Fruit fly (Drosophila melanogaster) whole organism, embryonic: ENCODE data around the gene CG5225.

Experiments
- Bdp1 ChIP-seq: fragments of 200-800 bp; sonication (Bioruptor generic); optimal IDR thresholded peaks from 3 replicates; lab custom pipeline; 2016; ENCODE audit warnings: missing biosample characterization, missing genetic modification characterization
- CG10274 ChIP-seq: fragments of 200-800 bp; sonication (Bioruptor generic); optimal IDR thresholded peaks from 3 replicates; lab custom pipeline; 2017; ENCODE audit warnings: missing biosample characterization, mild to moderate bottlenecking, missing genetic modification characterization
- CG12391 ChIP-seq: fragments of 200-800 bp; sonication (Bioruptor generic); optimal IDR thresholded peaks from 3 replicates; lab custom pipeline; 2018; ENCODE audit warnings: missing biosample characterization, mild to moderate bottlenecking, missing genetic modification characterization, moderate library complexity
- CG12942 ChIP-seq: fragments of 200-800 bp; sonication (Bioruptor generic); optimal IDR thresholded peaks from 3 replicates; lab custom pipeline; 2016; ENCODE audit warnings: missing biosample characterization, missing genetic modification characterization
- CG14014 ChIP-seq: fragments of 200-800 bp; sonication (Bioruptor generic); IDR thresholded peaks from 2 replicates; pipeline ENCODE4 v1.3.6; 2022; ENCODE audit warnings: missing biosample characterization, missing genetic modification characterization
- CG15073 ChIP-seq: fragments of 200-800 bp; sonication (Bioruptor generic); optimal IDR thresholded peaks from 2 replicates; lab custom pipeline; 2016; ENCODE audit warnings: missing biosample characterization, missing genetic modification characterization
- CG15479 ChIP-seq: fragments of 200-800 bp; sonication (Bioruptor generic); optimal IDR thresholded peaks from 3 replicates; lab custom pipeline; 2019; ENCODE audit warnings: missing biosample characterization, mild to moderate bottlenecking, missing genetic modification characterization, moderate library complexity
- CG1647 ChIP-seq: fragments of 200-800 bp; sonication (Bioruptor generic); optimal IDR thresholded peaks from 3 replicates; lab custom pipeline; 2016; ENCODE audit warnings: missing biosample characterization, missing genetic modification characterization
- CG17328 ChIP-seq: fragments of 200-800 bp; sonication (Bioruptor generic); IDR thresholded peaks from 2 replicates; pipeline ENCODE4 v1.3.6; 2022; ENCODE audit warnings: missing biosample characterization, missing genetic modification characterization
- CG17359 ChIP-seq: fragments of 200-800 bp; sonication (Bioruptor generic); optimal IDR thresholded peaks from 3 replicates; lab custom pipeline; 2018; ENCODE audit warnings: missing biosample characterization, mild to moderate bottlenecking, missing genetic modification characterization, moderate library complexity
- CG2120 ChIP-seq: fragments of 200-800 bp; sonication (Bioruptor generic); optimal IDR thresholded peaks from 3 replicates; lab custom pipeline; 2016; ENCODE audit warnings: missing biosample characterization, missing genetic modification characterization
- CG31441 ChIP-seq: fragments of 200-800 bp; sonication (Bioruptor generic); IDR thresholded peaks from 2 replicates; pipeline ENCODE4 v1.3.6; 2022; ENCODE audit warnings: missing biosample characterization, missing genetic modification characterization
- CG3726 ChIP-seq: fragments of 200-800 bp; sonication (Bioruptor generic); IDR thresholded peaks from 3 replicates; pipeline ENCODE4, ENCODE4 v1.3.6; 2022; ENCODE audit warnings: missing biosample characterization, missing genetic modification characterization
- CG4328 ChIP-seq: fragments of 200-800 bp; sonication (Bioruptor generic); optimal IDR thresholded peaks from 3 replicates; lab custom pipeline; 2017; ENCODE audit warnings: missing biosample characterization, missing genetic modification reagents, missing genetic modification characterization
- CG4707 ChIP-seq: fragments of 200-800 bp; sonication (Bioruptor generic); optimal IDR thresholded peaks from 2 replicates; lab custom pipeline; 2018; ENCODE audit warnings: missing biosample characterization, mild to moderate bottlenecking, missing genetic modification characterization, moderate library complexity
- CG6175 ChIP-seq: fragments of 200-800 bp; sonication (Bioruptor generic); IDR thresholded peaks from 3 replicates; pipeline ENCODE4 v1.3.6; 2022; ENCODE audit warnings: missing biosample characterization, missing genetic modification characterization
- CG6791 ChIP-seq: fragments of 200-800 bp; sonication (Bioruptor generic); IDR thresholded peaks from 3 replicates; pipeline ENCODE4 v1.3.6; 2022; ENCODE audit warnings: missing biosample characterization, missing genetic modification characterization; ENCODE audit not compliant: partially characterized antibody
- CG7372 ChIP-seq: fragments of 200-800 bp; sonication (Bioruptor generic); IDR thresholded peaks from 2 replicates; pipeline ENCODE4 v1.3.6; 2022; ENCODE audit warnings: missing biosample characterization, missing genetic modification characterization
- CG8089 ChIP-seq: fragments of 200-800 bp; sonication (Bioruptor generic); optimal IDR thresholded peaks from 3 replicates; lab custom pipeline; 2016; ENCODE audit warnings: missing biosample characterization, missing genetic modification characterization
- CG8281 ChIP-seq: fragments of 200-800 bp; sonication (Bioruptor generic); optimal IDR thresholded peaks from 2 replicates; lab custom pipeline; 2018; ENCODE audit warnings: missing biosample characterization, mild to moderate bottlenecking, missing genetic modification characterization, moderate library complexity
- CG9609 ChIP-seq: fragments of 200-800 bp; sonication (Bioruptor generic); optimal IDR thresholded peaks from 3 replicates; lab custom pipeline; 2016; ENCODE audit warnings: missing biosample characterization, missing genetic modification characterization
- CG9727 ChIP-seq: fragments of 200-800 bp; sonication (Bioruptor generic); optimal IDR thresholded peaks from 3 replicates; lab custom pipeline; 2017; ENCODE audit warnings: missing biosample characterization, mild to moderate bottlenecking, missing genetic modification characterization
- D ChIP-seq, 2 experiments: fragments of 200-800 bp in 1 of 2; fragments of >200 bp in 1 of 2; sonication (Bioruptor generic) in 1 of 2; optimal IDR thresholded peaks; 2 replicates in 1 of 2; 3 replicates in 1 of 2; lab custom pipeline; 2017; ENCODE audit warnings: mild to moderate bottlenecking in 1 of 2, missing biosample characterization in 1 of 2, missing genetic modification characterization in 1 of 2, missing genetic modification reagents in 1 of 2
- Dip3 ChIP-seq: fragments of 200-800 bp; sonication (Bioruptor generic); optimal IDR thresholded peaks from 3 replicates; lab custom pipeline; 2016; ENCODE audit warnings: missing biosample characterization, missing genetic modification characterization
- Ets97D ChIP-seq: fragments of 200-800 bp; sonication (Bioruptor generic); optimal IDR thresholded peaks from 3 replicates; lab custom pipeline; 2016; ENCODE audit warnings: missing biosample characterization, missing genetic modification characterization
- Gsc ChIP-seq: fragments of 200-800 bp; sonication (Bioruptor generic); IDR thresholded peaks from 2 replicates; pipeline ENCODE4 v1.3.6; 2022; ENCODE audit warnings: missing biosample characterization, missing genetic modification characterization
- HmgZ ChIP-seq: fragments of 200-800 bp; sonication (Bioruptor generic); optimal IDR thresholded peaks from 2 replicates; lab custom pipeline; 2018; ENCODE audit warnings: missing biosample characterization, mild to moderate bottlenecking, missing genetic modification characterization
- Hr39 ChIP-seq: fragments of >200 bp; optimal IDR thresholded peaks from 2 replicates; lab custom pipeline; 2017
- Lpt ChIP-seq: fragments of >200 bp; optimal IDR thresholded peaks from 2 replicates; lab custom pipeline; 2018; ENCODE audit warnings: missing biosample characterization, missing genetic modification characterization
- Oaz ChIP-seq: fragments of 200-800 bp; sonication (Bioruptor generic); IDR thresholded peaks from 2 replicates; pipeline ENCODE4 v1.3.6; 2022; ENCODE audit warnings: missing biosample characterization, missing genetic modification characterization
- Opbp ChIP-seq: fragments of 200-800 bp; sonication (Bioruptor generic); IDR thresholded peaks from 3 replicates; pipeline ENCODE4 v1.3.6; 2022; ENCODE audit warnings: missing biosample characterization, missing genetic modification characterization; ENCODE audit not compliant: partially characterized antibody
- Rfx ChIP-seq: fragments of 200-800 bp; sonication (Bioruptor generic); IDR thresholded peaks from 2 replicates; pipeline ENCODE4 v1.3.6; 2022; ENCODE audit warnings: missing biosample characterization, missing genetic modification characterization
- ase ChIP-seq: fragments of 200-800 bp; sonication (Bioruptor generic); IDR thresholded peaks from 3 replicates; pipeline ENCODE4 v1.3.6; 2022; ENCODE audit warnings: missing biosample characterization, missing genetic modification characterization
- chif ChIP-seq, 2 experiments: fragments of 200-800 bp; sonication (Bioruptor generic); optimal IDR thresholded peaks; 3 replicates each; lab custom pipeline; 2016; ENCODE audit warnings: missing biosample characterization in 2 of 2, missing genetic modification characterization in 2 of 2
- dan ChIP-seq: fragments of 200-800 bp; sonication (Bioruptor generic); IDR thresholded peaks from 2 replicates; pipeline ENCODE4 v1.3.6; 2022; ENCODE audit warnings: missing biosample characterization, missing genetic modification characterization
- danr ChIP-seq: fragments of 200-800 bp; sonication (Bioruptor generic); IDR thresholded peaks from 2 replicates; pipeline ENCODE4 v1.3.6; 2022; ENCODE audit warnings: missing biosample characterization, missing genetic modification characterization
- dimm ChIP-seq: fragments of 200-800 bp; sonication (Bioruptor generic); IDR thresholded peaks from 2 replicates; pipeline ENCODE4 v1.3.6; 2022; ENCODE audit warnings: missing biosample characterization, missing genetic modification characterization
- dmrt99B ChIP-seq: fragments of 200-800 bp; sonication (Bioruptor generic); optimal IDR thresholded peaks from 2 replicates; lab custom pipeline; 2018; ENCODE audit warnings: missing biosample characterization, mild to moderate bottlenecking, missing genetic modification characterization, moderate library complexity
- ewg ChIP-seq: fragments of 200-800 bp; sonication (Bioruptor generic); optimal IDR thresholded peaks from 3 replicates; lab custom pipeline; 2017; ENCODE audit warnings: mild to moderate bottlenecking, missing biosample characterization, missing genetic modification reagents, missing genetic modification characterization
- gcm ChIP-seq: fragments of 200-800 bp; sonication (Bioruptor generic); optimal IDR thresholded peaks from 2 replicates; lab custom pipeline; 2019; ENCODE audit warnings: missing biosample characterization, mild to moderate bottlenecking, missing genetic modification characterization, moderate library complexity
- h ChIP-seq: fragments of >200 bp; optimal IDR thresholded peaks from 2 replicates; lab custom pipeline; 2017
- inv ChIP-seq: fragments of 200-800 bp; sonication (Bioruptor generic); IDR thresholded peaks from 2 replicates; pipeline ENCODE4 v1.3.6; 2022; ENCODE audit warnings: missing biosample characterization, missing genetic modification characterization; ENCODE audit not compliant: partially characterized antibody
- mld ChIP-seq: fragments of 200-800 bp; sonication (Bioruptor generic); IDR thresholded peaks from 3 replicates; pipeline ENCODE4 v1.3.6; 2022; ENCODE audit warnings: missing biosample characterization, missing genetic modification characterization; ENCODE audit not compliant: partially characterized antibody
- run ChIP-seq: fragments of 200-800 bp; sonication (Bioruptor generic); optimal IDR thresholded peaks from 3 replicates; lab custom pipeline; 2018; ENCODE audit warnings: missing biosample characterization, mild to moderate bottlenecking, missing genetic modification characterization
- sisA ChIP-seq: fragments of 200-800 bp; sonication (Bioruptor generic); IDR thresholded peaks from 2 replicates; pipeline ENCODE4 v1.3.6; 2022; ENCODE audit warnings: missing biosample characterization, missing genetic modification characterization
- slbo ChIP-seq: fragments of 200-800 bp; sonication (Bioruptor generic); IDR thresholded peaks from 2 replicates; pipeline ENCODE4 v1.3.6; 2022; ENCODE audit warnings: missing biosample characterization, missing genetic modification characterization
- vnd ChIP-seq: fragments of 200-800 bp; sonication (Bioruptor generic); IDR thresholded peaks from 3 replicates; pipeline ENCODE4 v1.3.6; 2022; ENCODE audit warnings: missing biosample characterization, missing genetic modification characterization; ENCODE audit not compliant: partially characterized antibody
- wdn ChIP-seq: fragments of 200-800 bp; sonication (Bioruptor generic); IDR thresholded peaks from 2 replicates; pipeline ENCODE4 v1.3.6; 2022; ENCODE audit warnings: missing biosample characterization, missing genetic modification characterization
- zf30C ChIP-seq: fragments of 200-800 bp; sonication (Bioruptor generic); optimal IDR thresholded peaks from 3 replicates; lab custom pipeline; 2018; ENCODE audit warnings: missing biosample characterization, mild to moderate bottlenecking, missing genetic modification characterization
- zfh1 ChIP-seq: fragments of 200-800 bp; sonication (Bioruptor generic); IDR thresholded peaks from 3 replicates; pipeline ENCODE4 v1.3.6; 2022; ENCODE audit warnings: missing biosample characterization, missing genetic modification characterization

The CG5225 gene

dm6 chr3R:17065018-17065784 is 36.7 kb downstream of the CG5225 start (continued):
- TF ChIP-seq CG9727 (GFP tag; lab: Kevin White, UChicago) = peak; percentile 93
- TF ChIP-seq chif (GFP tag; optimal IDR thresholded peaks at IDR 0.05; lab: Kevin White, UChicago) = peak; percentile 92
- peak; percentile 79 for TF ChIP-seq CG17328
- peak; percentile 91 for TF ChIP-seq Rfx (GFP tag; lab: Robert Waterston, UW)
- no peak for TF ChIP-seq Gsc
- TF ChIP-seq CG1647 = peak; percentile 90
- TF ChIP-seq CG10274 (GFP tag; lab: Kevin White, UChicago) = peak; percentile 64
- peak; percentile 82 for TF ChIP-seq CG3726 (GFP tag; lab: Robert Waterston, UW)
- TF ChIP-seq mld = no peak
- TF ChIP-seq CG17359 (tag; lab: Kevin White, UChicago) = peak; percentile 96
- TF ChIP-seq sisA = peak; percentile 88
- TF ChIP-seq dimm (GFP tag; lab: Robert Waterston, UW) = peak; percentile 41; the same call in 1 of the 2 replicates
- peak; percentile 79 for TF ChIP-seq Bdp1 (GFP tag; lab: Kevin White, UChicago)
- TF ChIP-seq Hr39 (lab: Kevin White, UChicago) = no peak
- peak; percentile 72 for TF ChIP-seq CG14014
- TF ChIP-seq CG31441 = peak; percentile 95
- TF ChIP-seq CG2120 (GFP tag; lab: Kevin White, UChicago) = peak; percentile 98
- TF ChIP-seq ewg = peak; percentile 85
- peak; percentile 84 for TF ChIP-seq zfh1 (GFP tag; lab: Robert Waterston, UW)
- TF ChIP-seq dmrt99B (tag; lab: Kevin White, UChicago) = peak; percentile 97
- TF ChIP-seq CG12942 = peak; percentile 85
- TF ChIP-seq CG6175 (GFP tag; lab: Robert Waterston, UW) = peak; percentile 86
- TF ChIP-seq Oaz (GFP tag; lab: Robert Waterston, UW) = peak; percentile 71
- TF ChIP-seq wdn (GFP tag; lab: Robert Waterston, UW) = peak; percentile 84
- TF ChIP-seq vnd (GFP tag; lab: Robert Waterston, UW) = no peak
- TF ChIP-seq CG4328 (GFP tag; lab: Kevin White, UChicago) = peak; percentile 86
- peak; percentile 82 for TF ChIP-seq danr (GFP tag; lab: Robert Waterston, UW)
- peak; percentile 88 for TF ChIP-seq slbo (GFP tag; lab: Robert Waterston, UW)
- peak; percentile 72 for TF ChIP-seq CG4707 (GFP tag; lab: Kevin White, UChicago)
- TF ChIP-seq CG9609 (GFP tag; lab: Kevin White, UChicago) = peak; percentile 79
- TF ChIP-seq HmgZ (tag; lab: Kevin White, UChicago) = peak; percentile 91
- peak; percentile 95 for TF ChIP-seq gcm (GFP tag; lab: Kevin White, UChicago)
- peak; percentile 97 for TF ChIP-seq CG12391 (tag; lab: Kevin White, UChicago)
- TF ChIP-seq CG8281 (tag; lab: Kevin White, UChicago) = peak; percentile 78
- TF ChIP-seq Dip3 (GFP tag; lab: Kevin White, UChicago) = peak; percentile 93
- 0 out of 3 replicates have a peak, but pooled peaks have one; percentile 37 for TF ChIP-seq Opbp (GFP tag; lab: Robert Waterston, UW)
- no peak for TF ChIP-seq D (optimal IDR thresholded peaks at IDR 0.05; lab: Kevin White, UChicago)
- peak; percentile 92 for TF ChIP-seq D (GFP tag; optimal IDR thresholded peaks at IDR 0.05; lab: Kevin White, UChicago)
- peak; percentile 45 for TF ChIP-seq CG15073 (GFP tag; lab: Kevin White, UChicago)
- no peak for TF ChIP-seq dan
- TF ChIP-seq CG15479 (GFP tag; lab: Kevin White, UChicago) = no peak
- TF ChIP-seq zf30C (GFP tag; lab: Kevin White, UChicago) = peak; percentile 93
- TF ChIP-seq Ets97D (GFP tag; lab: Kevin White, UChicago) = peak; percentile 68
- TF ChIP-seq CG7372 (GFP tag; lab: Robert Waterston, UW) = peak; percentile 83
- TF ChIP-seq CG6791 = no peak
- TF ChIP-seq ase = peak; percentile 81
- no peak for TF ChIP-seq h
- TF ChIP-seq Lpt = no peak
- peak; percentile 69 for TF ChIP-seq CG8089
- TF ChIP-seq run (tag; lab: Kevin White, UChicago) = peak; percentile 93
- no peak for TF ChIP-seq inv
